Fruit fly (Drosophila melanogaster): ENCODE results near the gene Rh2.

Gene Rh2

DNA sequence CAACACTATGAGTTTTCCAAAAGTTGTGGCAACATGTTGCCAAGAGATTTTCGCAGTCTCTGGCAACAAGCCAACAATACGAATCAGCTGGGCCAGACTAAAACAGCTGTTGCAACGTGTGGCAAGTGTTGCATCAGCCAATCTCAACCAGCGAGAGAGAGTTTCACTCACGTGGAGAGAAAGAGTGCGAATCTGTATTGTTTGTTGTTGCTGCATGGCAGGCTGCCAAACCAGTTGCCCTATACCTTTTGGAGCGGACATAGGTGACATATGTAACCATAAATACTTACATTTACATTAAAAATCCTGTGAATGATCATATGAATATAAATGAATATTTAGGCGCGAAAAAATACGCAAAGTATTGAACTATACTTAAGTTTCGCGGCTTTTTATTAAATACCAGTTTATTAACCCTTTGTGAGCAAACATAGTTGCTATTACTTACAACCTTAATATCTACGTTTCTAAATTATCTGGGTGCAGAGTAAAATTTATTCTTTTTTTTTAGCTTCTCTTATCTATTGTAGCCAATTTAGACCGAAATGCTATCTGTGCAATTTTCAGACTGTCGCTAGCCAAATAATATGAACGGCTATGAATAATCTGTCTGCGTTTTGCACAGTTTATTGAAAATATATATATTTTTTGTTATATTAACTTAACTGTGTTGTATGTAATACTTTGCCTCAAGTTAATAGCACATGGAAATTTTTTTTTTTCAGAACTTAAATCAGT lies 14.8 kb downstream of the Rh2 start:
- peak; percentile 47 for TF ChIP-seq CG8301 (tag; optimal IDR thresholded peaks at IDR 0.05)
- peak; percentile 39 for TF ChIP-seq CG17806 (tag; optimal IDR thresholded peaks at IDR 0.05)
- 0 out of 2 replicates have a peak, but pooled peaks have one; percentile 40 for TF ChIP-seq rn (GFP tag; IDR thresholded peaks at IDR 0.05)
- peak; percentile 60 for TF ChIP-seq CG32121 (GFP tag; IDR thresholded peaks at IDR 0.05)
- peak; percentile 78 for TF ChIP-seq CG4496 (GFP tag; IDR thresholded peaks at IDR 0.05)
- TF ChIP-seq CG13204 (GFP tag; optimal IDR thresholded peaks at IDR 0.05): peak; percentile 24
- TF ChIP-seq D1 (tag; optimal IDR thresholded peaks at IDR 0.05): no peak
- TF ChIP-seq CG9948 (tag; optimal IDR thresholded peaks at IDR 0.05): peak; percentile 20
- TF ChIP-seq Pif1A (GFP tag; optimal IDR thresholded peaks at IDR 0.05): peak; percentile 71
- 0 out of 3 replicates have a peak, but pooled peaks have one; percentile 34 for TF ChIP-seq fd96Ca (GFP tag; IDR thresholded peaks at IDR 0.05)
- TF ChIP-seq EcR (GFP tag; optimal IDR thresholded peaks at IDR 0.05): peak; percentile 22
- TF ChIP-seq gl (tag; optimal IDR thresholded peaks at IDR 0.05): no peak
- no peak for TF ChIP-seq CG10348 (GFP tag; IDR thresholded peaks at IDR 0.05)
- peak; percentile 64 for TF ChIP-seq CG14655 (GFP tag; optimal IDR thresholded peaks at IDR 0.05)
- peak; percentile 62 for TF ChIP-seq Snoo (tag; optimal IDR thresholded peaks at IDR 0.05)
- TF ChIP-seq CG12605 (GFP tag; IDR thresholded peaks at IDR 0.05): peak; percentile 75
- peak; percentile 58 for TF ChIP-seq CG8159 (tag; optimal IDR thresholded peaks at IDR 0.05)
- TF ChIP-seq CG15710 (tag; optimal IDR thresholded peaks at IDR 0.05): peak; percentile 54
- TF ChIP-seq Pif1B (GFP tag; optimal IDR thresholded peaks at IDR 0.05): peak; percentile 3
- peak; percentile 49 for TF ChIP-seq CG34367 (tag; optimal IDR thresholded peaks at IDR 0.05)
- peak; percentile 67 for TF ChIP-seq Ets98B (GFP tag; IDR thresholded peaks at IDR 0.05)

DNA sequence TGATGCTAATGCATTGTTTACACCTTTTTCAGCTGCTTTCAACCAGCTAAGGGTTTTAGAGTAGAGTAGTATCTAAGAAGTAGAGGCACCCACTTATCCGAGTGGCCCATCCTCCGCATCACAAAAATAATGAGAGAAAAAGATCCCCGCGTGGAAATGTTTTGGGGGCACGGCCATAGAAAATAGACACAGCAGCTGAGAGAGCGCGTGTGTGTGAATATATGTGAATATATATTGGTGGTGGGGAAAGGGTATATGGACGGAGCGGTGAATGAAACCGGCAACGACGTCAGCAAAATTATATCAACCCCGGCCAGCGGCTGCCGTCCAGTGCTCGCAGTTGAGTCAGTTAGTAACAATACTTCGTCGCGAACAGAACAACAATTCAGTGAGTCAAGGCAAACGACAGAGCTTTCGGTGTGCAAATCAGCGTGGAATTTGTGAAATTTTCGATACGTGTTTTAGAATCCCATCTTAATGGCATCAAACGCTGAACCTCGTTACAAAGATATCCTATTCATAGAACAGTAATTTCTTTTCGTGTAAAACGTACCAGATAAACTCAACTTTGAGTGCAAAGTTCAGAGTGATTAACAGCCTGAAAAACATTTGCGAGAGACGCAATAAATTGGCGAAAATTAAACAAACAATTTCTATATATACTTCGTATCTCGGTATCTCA lies 15.5 kb downstream of the Rh2 start, which contains the start of gene Xrp1:
Xrp1 (plus strand) TSS at position 375 of the 682 bp plus-strand sequence.
- TF ChIP-seq CG10348 (GFP tag; IDR thresholded peaks at IDR 0.05) (0 out of 2 replicates have a peak, but pooled peaks have one; percentile 37), EcR (GFP tag; optimal IDR thresholded peaks at IDR 0.05) (peak; percentile 54), fd96Ca (GFP tag; IDR thresholded peaks at IDR 0.05) (peak; percentile 54; the same call in 1 of the 3 replicates), Ets98B (GFP tag; IDR thresholded peaks at IDR 0.05) (peak; percentile 49), CG17806 (tag; optimal IDR thresholded peaks at IDR 0.05) (no peak), CG12605 (GFP tag; IDR thresholded peaks at IDR 0.05) (peak; percentile 48), CG4496 (GFP tag; IDR thresholded peaks at IDR 0.05) (peak; percentile 62; the same call in 1 of the 3 replicates), CG13204 (GFP tag; optimal IDR thresholded peaks at IDR 0.05) (peak; percentile 32), CG32121 (GFP tag; IDR thresholded peaks at IDR 0.05) (peak; percentile 67; the same call in 1 of the 2 replicates), Snoo (tag; optimal IDR thresholded peaks at IDR 0.05) (no peak)

DNA sequence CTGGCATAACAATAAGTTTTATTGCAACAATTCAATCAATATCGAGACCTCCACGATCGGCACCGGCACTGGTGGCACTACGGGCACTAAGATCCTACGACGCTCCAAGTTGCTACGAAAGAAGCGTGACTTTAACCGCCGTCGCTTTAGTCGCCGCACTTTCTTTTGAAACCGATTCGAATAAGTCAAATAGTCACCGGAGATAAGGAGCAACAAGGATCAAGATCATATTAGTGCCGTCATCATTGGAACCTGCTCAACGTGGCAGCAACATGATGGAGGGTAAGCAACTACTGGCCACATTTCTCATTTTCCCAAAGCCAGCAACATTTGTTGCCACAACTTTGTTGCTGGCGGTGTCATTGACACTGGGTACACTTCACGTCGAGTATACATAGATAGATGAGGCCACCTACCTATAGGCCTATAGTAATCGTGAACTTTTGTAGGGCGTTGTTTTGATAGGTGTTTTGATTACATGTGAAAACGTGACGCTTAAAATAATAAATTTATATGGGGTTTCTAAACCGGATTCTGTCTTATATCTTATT lies 16.5 kb downstream of the Rh2 start:
- TF ChIP-seq EcR (GFP tag; optimal IDR thresholded peaks at IDR 0.05): peak; percentile 40
- no peak for TF ChIP-seq CG32121 (GFP tag; IDR thresholded peaks at IDR 0.05)

DNA sequence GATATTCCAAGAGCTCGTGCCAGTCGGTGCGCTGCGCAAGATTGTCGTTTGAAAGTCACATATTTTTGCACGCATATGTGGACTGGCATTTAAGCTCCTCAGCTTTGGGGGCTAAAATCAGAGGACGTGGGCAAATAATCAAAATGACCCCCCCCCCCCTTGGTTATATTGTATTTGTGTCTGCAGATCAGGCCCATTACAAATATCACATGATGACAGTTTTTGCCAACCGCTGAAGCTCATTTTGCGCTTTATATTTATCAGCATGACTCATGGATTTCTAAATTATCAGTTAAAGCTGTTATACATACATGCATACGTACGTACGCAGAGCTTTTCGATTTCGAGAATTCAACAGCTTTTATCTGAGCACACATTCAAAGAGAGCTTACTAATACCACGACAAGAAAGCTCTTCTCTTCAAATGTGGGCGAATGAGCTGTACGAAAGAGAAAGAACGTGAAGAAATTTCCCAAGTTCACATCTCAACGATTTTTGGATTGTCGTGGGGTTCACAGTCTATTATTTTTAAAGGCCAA lies 17.6 kb downstream of the Rh2 start:
- TF ChIP-seq CG32121 (GFP tag; IDR thresholded peaks at IDR 0.05) (peak; percentile 25; the same call in 1 of the 2 replicates), CG10348 (GFP tag; IDR thresholded peaks at IDR 0.05) (no peak), EcR (GFP tag; optimal IDR thresholded peaks at IDR 0.05) (peak; percentile 37), CG12605 (GFP tag; IDR thresholded peaks at IDR 0.05) (peak; percentile 48)

DNA sequence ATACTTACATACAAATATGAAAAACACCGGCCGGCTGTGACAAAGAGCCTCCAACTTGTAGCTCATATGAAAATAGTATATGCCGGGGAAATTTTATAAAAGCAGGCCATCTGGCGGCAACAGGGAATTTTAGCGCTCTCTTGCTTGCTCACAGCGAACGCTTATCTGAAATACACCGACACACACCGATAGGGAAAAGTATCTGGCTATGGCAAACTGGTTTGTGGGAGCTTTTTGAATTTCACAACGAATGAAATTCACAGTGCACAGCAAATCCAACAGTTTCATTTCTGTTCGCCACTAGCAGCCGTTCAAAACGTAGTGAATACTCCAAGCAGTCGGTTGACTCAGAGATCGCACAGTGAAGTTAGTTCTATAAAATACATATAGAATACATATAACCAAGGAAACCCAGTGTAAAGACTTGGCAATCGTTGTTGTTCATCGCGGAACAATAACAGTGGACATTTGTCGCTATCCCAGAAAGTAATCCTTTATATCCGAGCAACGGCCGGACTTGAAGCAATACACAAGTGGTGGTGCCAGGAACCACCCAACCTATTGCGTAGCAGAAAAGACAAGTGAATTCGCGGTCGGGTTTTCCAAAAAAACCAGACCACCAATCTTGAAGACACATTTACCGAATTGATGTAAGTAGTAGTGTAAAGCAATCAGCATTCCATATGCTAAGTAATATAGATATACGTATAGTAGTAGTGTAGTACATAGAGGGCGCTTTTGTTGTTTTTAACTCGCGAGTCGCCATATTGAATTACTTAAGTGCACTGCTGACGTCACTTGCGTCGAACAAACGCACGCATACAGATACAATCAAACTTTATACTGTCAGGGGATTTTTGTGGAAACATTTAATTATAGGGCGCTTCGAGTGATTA lies 19.0 kb downstream of the Rh2 start:
- TF ChIP-seq CG10348 (GFP tag; IDR thresholded peaks at IDR 0.05) (no peak), CG12605 (GFP tag; IDR thresholded peaks at IDR 0.05) (peak; percentile 74), D1 (tag; optimal IDR thresholded peaks at IDR 0.05) (no peak), gl (tag; optimal IDR thresholded peaks at IDR 0.05) (no peak), CG4496 (GFP tag; IDR thresholded peaks at IDR 0.05) (peak; percentile 5; the same call in 1 of the 3 replicates), Snoo (tag; optimal IDR thresholded peaks at IDR 0.05) (peak; percentile 17), CG8159 (tag; optimal IDR thresholded peaks at IDR 0.05) (no peak), CG15710 (tag; optimal IDR thresholded peaks at IDR 0.05) (no peak), CG34367 (tag; optimal IDR thresholded peaks at IDR 0.05) (no peak), CG8301 (tag; optimal IDR thresholded peaks at IDR 0.05) (no peak), Pif1A (GFP tag; optimal IDR thresholded peaks at IDR 0.05) (peak; percentile 13), CG14655 (GFP tag; optimal IDR thresholded peaks at IDR 0.05) (no peak), CG13204 (GFP tag; optimal IDR thresholded peaks at IDR 0.05) (no peak), CG9948 (tag; optimal IDR thresholded peaks at IDR 0.05) (no peak), Pif1B (GFP tag; optimal IDR thresholded peaks at IDR 0.05) (peak; percentile 35), Ets98B (GFP tag; IDR thresholded peaks at IDR 0.05) (peak; percentile 59; the same call in 1 of the 2 replicates), rn (GFP tag; IDR thresholded peaks at IDR 0.05) (no peak), CG32121 (GFP tag; IDR thresholded peaks at IDR 0.05) (no peak), CG17806 (tag; optimal IDR thresholded peaks at IDR 0.05) (no peak), fd96Ca (GFP tag; IDR thresholded peaks at IDR 0.05) (no peak; the same call in 2 of the 3 replicates), EcR (GFP tag; optimal IDR thresholded peaks at IDR 0.05) (peak; percentile 18)
